Worm (Caenorhabditis elegans) whole organism, mixed stage, embryonic: Measurements from ENCODE around the gene str-56.
"Not testable (repeated sequence)": the region's sequence is repeated elsewhere in the genome, so short reads cannot be mapped to it uniquely, and the experiment has no call there.

Source experiments
- M03D4.4 ChIP-seq: sonication (generic microtip); optimal IDR thresholded peaks from 2 replicates; lab custom pipeline; 2017; ENCODE audit warnings: mild to moderate bottlenecking, missing genetic modification characterization, missing compliant biosample characterization
- blmp-1 ChIP-seq: fragments of 150-350 bp; optimal IDR thresholded peaks from 2 replicates; lab custom pipeline; 2014; ENCODE audit warnings: missing biosample characterization, missing genetic modification characterization
- ceh-39 ChIP-seq: fragments of 150-350 bp; optimal IDR thresholded peaks from 2 replicates; lab custom pipeline; 2014; ENCODE audit warnings: missing biosample characterization, missing genetic modification characterization
- ceh-43 ChIP-seq: fragments of 200-800 bp; sonication (Bioruptor generic); optimal IDR thresholded peaks from 2 replicates; lab custom pipeline; 2018; ENCODE audit warnings: mild to moderate bottlenecking, missing genetic modification characterization, moderate library complexity, missing compliant biosample characterization
- ceh-83 ChIP-seq: fragments of 200-800 bp; sonication (Bioruptor generic); optimal IDR thresholded peaks from 2 replicates; lab custom pipeline; 2018; ENCODE audit warnings: mild to moderate bottlenecking, missing genetic modification characterization, missing compliant biosample characterization
- ces-1 ChIP-seq: fragments of 150-350 bp; optimal IDR thresholded peaks from 2 replicates; lab custom pipeline; 2014; ENCODE audit warnings: missing biosample characterization, missing genetic modification reagents, missing genetic modification characterization
- drap-1 ChIP-seq: fragments of 200-800 bp; sonication (Bioruptor generic); optimal IDR thresholded peaks from 3 replicates; lab custom pipeline; 2018; ENCODE audit warnings: mild to moderate bottlenecking, missing genetic modification characterization, missing compliant biosample characterization
- elt-1 ChIP-seq: sonication (generic microtip); optimal IDR thresholded peaks from 2 replicates; lab custom pipeline; 2017; ENCODE audit warnings: missing genetic modification characterization, mild to moderate bottlenecking, missing compliant biosample characterization, antibody characterized with exemption, moderate library complexity, borderline replicate concordance; ENCODE audit not compliant: insufficient read depth
- elt-3 ChIP-seq: fragments of 150-350 bp; optimal IDR thresholded peaks from 2 replicates; lab custom pipeline; 2014; ENCODE audit warnings: missing biosample characterization, missing genetic modification characterization
- flh-1 ChIP-seq: fragments of 200-800 bp; sonication (Bioruptor generic); optimal IDR thresholded peaks from 2 replicates; lab custom pipeline; 2018; ENCODE audit warnings: mild to moderate bottlenecking, missing genetic modification characterization, moderate library complexity, missing compliant biosample characterization
- ham-2 ChIP-seq: fragments of 200-800 bp; sonication (Bioruptor generic); optimal IDR thresholded peaks from 2 replicates; lab custom pipeline; 2018; ENCODE audit warnings: mild to moderate bottlenecking, missing genetic modification characterization, missing compliant biosample characterization
- hlh-1 ChIP-seq: fragments of 150-350 bp; optimal IDR thresholded peaks from 2 replicates; lab custom pipeline; 2014; ENCODE audit warnings: missing biosample characterization, missing genetic modification reagents, missing genetic modification characterization
- lin-13 ChIP-seq: fragments of 150-350 bp; optimal IDR thresholded peaks from 2 replicates; lab custom pipeline; 2014; ENCODE audit warnings: missing biosample characterization, missing genetic modification characterization
- lsy-2 ChIP-seq: fragments of 150-350 bp; optimal IDR thresholded peaks from 2 replicates; lab custom pipeline; 2014; ENCODE audit warnings: missing biosample characterization, missing genetic modification characterization
- mab-5 ChIP-seq: fragments of 150-350 bp; optimal IDR thresholded peaks from 2 replicates; lab custom pipeline; 2014; ENCODE audit warnings: missing biosample characterization, missing genetic modification characterization
- mep-1 ChIP-seq: fragments of 150-350 bp; optimal IDR thresholded peaks from 2 replicates; lab custom pipeline; 2017; ENCODE audit warnings: missing biosample characterization, missing genetic modification reagents, missing genetic modification characterization, inconsistent platforms
- mls-2 ChIP-seq: sonication (generic microtip); optimal IDR thresholded peaks from 2 replicates; lab custom pipeline; 2016; ENCODE audit warnings: mild to moderate bottlenecking, missing genetic modification characterization, moderate library complexity, missing compliant biosample characterization
- nhr-12 ChIP-seq: fragments of 150-350 bp; optimal IDR thresholded peaks from 2 replicates; lab custom pipeline; 2014; ENCODE audit warnings: missing biosample characterization, missing genetic modification characterization
- nhr-2 ChIP-seq: fragments of 150-350 bp; optimal IDR thresholded peaks from 2 replicates; lab custom pipeline; 2014; ENCODE audit warnings: missing biosample characterization, missing genetic modification characterization
- nhr-237 ChIP-seq: fragments of 150-350 bp; optimal IDR thresholded peaks from 2 replicates; lab custom pipeline; 2014; ENCODE audit warnings: missing biosample characterization, missing genetic modification characterization
- nhr-28 ChIP-seq: fragments of 150-350 bp; optimal IDR thresholded peaks from 2 replicates; lab custom pipeline; 2014; ENCODE audit warnings: missing biosample characterization, missing genetic modification characterization
- pha-4 ChIP-seq: fragments of 150-350 bp; optimal IDR thresholded peaks from 2 replicates; lab custom pipeline; 2018; ENCODE audit warnings: missing biosample characterization, missing genetic modification reagents, missing genetic modification characterization
- sem-2 ChIP-seq: fragments of 200-800 bp; sonication (Bioruptor generic); optimal IDR thresholded peaks from 2 replicates; lab custom pipeline; 2018; ENCODE audit warnings: mild to moderate bottlenecking, missing genetic modification characterization, missing compliant biosample characterization
- tbx-8 ChIP-seq: fragments of 200-800 bp; sonication (Bioruptor generic); optimal IDR thresholded peaks from 2 replicates; lab custom pipeline; 2018; ENCODE audit warnings: mild to moderate bottlenecking, missing genetic modification characterization, moderate library complexity, missing compliant biosample characterization
- unc-120 ChIP-seq: sonication (generic microtip); optimal IDR thresholded peaks from 2 replicates; lab custom pipeline; 2017; ENCODE audit warnings: missing genetic modification characterization, missing compliant biosample characterization; ENCODE audit not compliant: poor library complexity, severe bottlenecking
- unc-39 ChIP-seq: fragments of 150-350 bp; optimal IDR thresholded peaks from 2 replicates; lab custom pipeline; 2014; ENCODE audit warnings: missing biosample characterization, missing genetic modification characterization
- unc-62 ChIP-seq: fragments of 150-350 bp; optimal IDR thresholded peaks from 2 replicates; lab custom pipeline; 2014; ENCODE audit warnings: missing biosample characterization, missing genetic modification reagents, missing genetic modification characterization
- zip-8 ChIP-seq: fragments of 150-350 bp; optimal IDR thresholded peaks from 2 replicates; lab custom pipeline; 2014; ENCODE audit warnings: missing biosample characterization, missing genetic modification characterization
- ztf-11 ChIP-seq: fragments of 150-350 bp; optimal IDR thresholded peaks from 2 replicates; lab custom pipeline; 2014; ENCODE audit warnings: missing biosample characterization, missing genetic modification characterization

Gene str-56

ce11 chrV:15905530-15905929 lies 33.2 kb downstream of the str-56 start, which contains the start of the genes F35E8.1 and F35E8.2:
Gene F35E8.1, minus strand, starts transcription at chrV:15905630.
Gene F35E8.2, plus strand, starts transcription at chrV:15905661.
- not testable (repeated sequence) for TF ChIP-seq nhr-2 (tag; lab: Kevin White, UChicago); ham-2 (GFP tag; lab: Kevin White, UChicago); hlh-1 (tag; lab: Kevin White, UChicago)

- TF ChIP-seq tbx-8 (GFP tag; lab: Kevin White, UChicago) (no peak), ceh-39 (no peak), nhr-2 (tag; lab: Kevin White, UChicago) (no peak), unc-39 (no peak), nhr-28 (tag; lab: Kevin White, UChicago) (no peak), ces-1 (GFP tag; lab: Kevin White, UChicago) (no peak), hlh-1 (tag; lab: Kevin White, UChicago) (no peak), flh-1 (GFP tag; lab: Kevin White, UChicago) (no peak), ceh-83 (GFP tag; lab: Kevin White, UChicago) (no peak), drap-1 (GFP tag; lab: Kevin White, UChicago) (no peak), mls-2 (tag; lab: Kevin White, UChicago) (no peak), sem-2 (GFP tag; lab: Kevin White, UChicago) (no peak), zip-8 (tag; lab: Kevin White, UChicago) (no peak), ztf-11 (tag; lab: Kevin White, UChicago) (no peak), nhr-12 (tag; lab: Kevin White, UChicago) (no peak), unc-62 (GFP tag; lab: Kevin White, UChicago) (no peak), ceh-43 (GFP tag; lab: Kevin White, UChicago) (no peak), M03D4.4 (no peak), blmp-1 (tag; lab: Kevin White, UChicago) (no peak), ham-2 (GFP tag; lab: Kevin White, UChicago) (no peak)
- TF ChIP-seq, all 35 proteins: peak for 0
These were observed 39.5 kb downstream of the str-56 start, which contains the start of gene F35E8.6 for ce11 chrV:15911848-15912247. Gene F35E8.6, plus strand, starts transcription at chrV:15912148.

- TF ChIP-seq nhr-237 (tag; lab: Kevin White, UChicago): no peak
- TF ChIP-seq ham-2 (GFP tag; lab: Kevin White, UChicago): no peak
- no peak for TF ChIP-seq ces-1 (GFP tag; lab: Kevin White, UChicago)
- no peak for TF ChIP-seq mab-5 (tag; lab: Kevin White, UChicago)
- no peak for TF ChIP-seq elt-3 (tag; lab: Kevin White, UChicago)
- no peak for TF ChIP-seq sem-2 (GFP tag; lab: Kevin White, UChicago)
- no peak for TF ChIP-seq M03D4.4
- TF ChIP-seq hlh-1 (tag; lab: Kevin White, UChicago): no peak
- TF ChIP-seq unc-120 (tag; lab: Kevin White, UChicago): no peak
These were observed 40.3 kb downstream of the str-56 start for ce11 chrV:15912677-15913076.

- TF ChIP-seq ceh-83 (GFP tag; lab: Kevin White, UChicago) (no peak), nhr-2 (tag; lab: Kevin White, UChicago) (no peak), flh-1 (GFP tag; lab: Kevin White, UChicago) (no peak), ztf-11 (tag; lab: Kevin White, UChicago) (no peak), mls-2 (tag; lab: Kevin White, UChicago) (no peak), ces-1 (GFP tag; lab: Kevin White, UChicago) (no peak), hlh-1 (tag; lab: Kevin White, UChicago) (no peak), pha-4 (no peak), unc-62 (GFP tag; lab: Kevin White, UChicago) (no peak), mep-1 (tag; lab: Kevin White, UChicago) (no peak), elt-1 (tag; lab: Kevin White, UChicago) (no peak), sem-2 (GFP tag; lab: Kevin White, UChicago) (no peak), nhr-12 (tag; lab: Kevin White, UChicago) (no peak), ceh-39 (no peak), tbx-8 (GFP tag; lab: Kevin White, UChicago) (no peak), blmp-1 (tag; lab: Kevin White, UChicago) (no peak), lsy-2 (no peak)
These were observed 41.3 kb downstream of the str-56 start, which contains the start of gene F35E8.7 for ce11 chrV:15913714-15914113. Gene F35E8.7, plus strand, starts transcription at chrV:15914014.

ce11 chrV:15914774-15915173 lies 42.4 kb downstream of the str-56 start:
- peak; percentile 32 for TF ChIP-seq drap-1 (GFP tag; lab: Kevin White, UChicago)
- no peak for TF ChIP-seq lin-13 (tag; lab: Kevin White, UChicago)
